Worm (Caenorhabditis elegans) whole organism, early embryonic: ENCODE measurements around the gene arp-1.

ENCODE experiments used
- B0310.2 ChIP-seq: sonication (generic microtip); optimal IDR thresholded peaks from 2 replicates; lab custom pipeline; 2016; ENCODE audit warnings: mild to moderate bottlenecking, missing genetic modification characterization, missing compliant biosample characterization
- aly-1 ChIP-seq: sonication (generic microtip); optimal IDR thresholded peaks from 2 replicates; lab custom pipeline; 2016; ENCODE audit warnings: missing genetic modification characterization, missing compliant biosample characterization
- ama-1 ChIP-seq: fragments of 150-350 bp; optimal IDR thresholded peaks from 2 replicates; lab custom pipeline; 2014
- flt-1 ChIP-seq: fragments of 200-800 bp; sonication (Bioruptor generic); IDR thresholded peaks from 2 replicates; pipeline ENCODE4 v1.3.6; 2022; ENCODE audit warnings: missing genetic modification characterization, missing compliant biosample characterization
- hnd-1 ChIP-seq: sonication (generic microtip); optimal IDR thresholded peaks from 2 replicates; lab custom pipeline; 2016; ENCODE audit warnings: missing genetic modification characterization, missing compliant biosample characterization
- tbx-11 ChIP-seq: fragments of 200-800 bp; sonication (Bioruptor generic); IDR thresholded peaks from 2 replicates; pipeline ENCODE4 v1.3.6; 2022; ENCODE audit warnings: missing genetic modification characterization, missing compliant biosample characterization
- tra-4 ChIP-seq: sonication (generic microtip); optimal IDR thresholded peaks from 2 replicates; lab custom pipeline; 2017; ENCODE audit warnings: missing genetic modification characterization, missing compliant biosample characterization

DNA sequence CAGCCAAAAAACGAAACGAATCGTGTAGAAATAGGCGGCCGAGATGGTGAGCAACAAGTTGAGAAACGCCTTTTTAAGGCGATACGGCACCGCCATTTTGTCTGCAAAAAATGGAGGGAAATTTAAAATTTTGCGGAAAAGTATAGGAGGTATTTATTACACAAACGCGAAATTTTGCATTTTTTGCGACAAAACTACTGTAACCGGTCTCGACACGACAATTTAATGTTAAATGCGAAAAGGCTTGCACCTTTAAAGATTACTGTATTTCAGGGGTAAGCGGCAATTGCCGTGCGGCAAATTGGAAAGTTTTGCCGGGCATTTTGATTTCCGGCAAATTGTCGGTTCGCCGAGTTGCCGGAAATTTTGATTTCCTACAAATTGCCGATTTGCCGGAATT, 48.5 kb upstream of the arp-1 start, which contains the start of gene Y53F4B.18:
- TF ChIP-seq aly-1 (tag; lab: Kevin White, UChicago) (no peak), ama-1 (lab: Kevin White, UChicago) (no peak), tbx-11 (no peak), flt-1 (GFP tag; lab: Robert Waterston, UW) (no peak), B0310.2 (tag; lab: Kevin White, UChicago) (no peak), tra-4 (tag; lab: Kevin White, UChicago) (no peak), hnd-1 (tag; lab: Kevin White, UChicago) (no peak)
